Worm (Caenorhabditis elegans): ENCODE results near the gene irld-57.

Gene irld-57

DNA sequence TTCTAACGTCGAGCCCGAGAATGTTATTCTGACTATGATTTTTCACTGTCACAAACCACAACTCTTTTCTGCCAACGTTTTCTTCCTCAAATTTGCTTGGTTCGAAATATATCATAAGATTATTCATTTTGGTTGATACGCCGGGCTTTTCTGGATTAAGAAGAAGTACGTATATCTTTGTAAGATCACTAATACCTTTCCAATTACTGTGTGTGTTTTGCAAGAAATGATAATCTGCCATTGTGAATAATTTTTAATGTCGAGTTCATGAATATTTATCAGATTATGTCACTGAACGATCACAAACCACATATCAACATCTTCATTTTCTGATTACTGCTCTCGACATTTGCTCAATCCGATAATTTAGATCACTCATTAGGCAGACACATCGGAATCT lies 40.9 kb downstream of the irld-57 start, which contains the start of gene nhr-196:
TSS of gene nhr-196 (plus strand) at position 118 of the 400 bp plus-strand sequence.
- TF ChIP-seq jun-1 (tag; optimal IDR thresholded peaks at IDR 0.05) (no peak), ceh-28 (tag; optimal IDR thresholded peaks at IDR 0.05) (no peak), ZK546.5 (tag; optimal IDR thresholded peaks at IDR 0.05) (no peak), lsy-12 (tag; optimal IDR thresholded peaks at IDR 0.05) (no peak), nhr-77 (tag; optimal IDR thresholded peaks at IDR 0.05) (no peak), R02D3.7 (tag; optimal IDR thresholded peaks at IDR 0.05) (no peak), hmg-11 (tag; optimal IDR thresholded peaks at IDR 0.05) (no peak), nhr-76 (tag; optimal IDR thresholded peaks at IDR 0.05) (no peak), mml-1 (tag; optimal IDR thresholded peaks at IDR 0.05) (no peak)

DNA sequence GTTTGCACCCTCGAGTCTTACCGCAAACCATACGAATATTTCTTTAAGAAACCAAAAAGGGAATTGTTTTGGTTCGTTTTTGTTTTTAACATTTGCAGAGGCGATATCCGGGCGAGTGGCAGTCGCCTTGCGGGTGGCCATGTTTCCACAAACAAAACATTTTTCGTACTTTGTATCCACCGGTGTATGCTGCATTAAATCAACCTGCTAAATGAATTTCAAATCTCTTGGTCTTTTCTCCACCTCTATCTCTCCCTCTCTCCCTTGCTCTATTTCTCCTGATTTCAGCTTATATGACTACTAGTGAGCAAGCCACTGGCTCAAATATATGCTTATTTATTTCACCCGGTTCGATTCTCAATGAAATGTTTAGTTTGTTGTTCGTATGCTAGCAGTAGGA lies 49.3 kb downstream of the irld-57 start, which contains the start of gene nhr-52:
TSS of gene nhr-52 (plus strand) at position 301 of the 400 bp plus-strand sequence.
- TF ChIP-seq pha-4 (tag; optimal IDR thresholded peaks at IDR 0.05) = no peak
- no peak for TF ChIP-seq lin-39 (tag; optimal IDR thresholded peaks at IDR 0.05)
- TF ChIP-seq egl-27 (tag; optimal IDR thresholded peaks at IDR 0.05) = no peak
- no peak for TF ChIP-seq nfya-1 (tag; optimal IDR thresholded peaks at IDR 0.05; ENCODE audit: insufficient read depth)
- no peak for TF ChIP-seq hmg-11 (tag; optimal IDR thresholded peaks at IDR 0.05)
- no peak for TF ChIP-seq ceh-16 (tag; optimal IDR thresholded peaks at IDR 0.05)
- no peak for TF ChIP-seq nhr-77 (tag; optimal IDR thresholded peaks at IDR 0.05)
- no peak for TF ChIP-seq egl-5 (tag; optimal IDR thresholded peaks at IDR 0.05)
- no peak for TF ChIP-seq jun-1 (tag; optimal IDR thresholded peaks at IDR 0.05)
- no peak for TF ChIP-seq ZK546.5 (tag; optimal IDR thresholded peaks at IDR 0.05)
- no peak for TF ChIP-seq ztf-4 (tag; optimal IDR thresholded peaks at IDR 0.05)
- no peak for TF ChIP-seq sea-2 (GFP tag; optimal IDR thresholded peaks at IDR 0.05)

DNA sequence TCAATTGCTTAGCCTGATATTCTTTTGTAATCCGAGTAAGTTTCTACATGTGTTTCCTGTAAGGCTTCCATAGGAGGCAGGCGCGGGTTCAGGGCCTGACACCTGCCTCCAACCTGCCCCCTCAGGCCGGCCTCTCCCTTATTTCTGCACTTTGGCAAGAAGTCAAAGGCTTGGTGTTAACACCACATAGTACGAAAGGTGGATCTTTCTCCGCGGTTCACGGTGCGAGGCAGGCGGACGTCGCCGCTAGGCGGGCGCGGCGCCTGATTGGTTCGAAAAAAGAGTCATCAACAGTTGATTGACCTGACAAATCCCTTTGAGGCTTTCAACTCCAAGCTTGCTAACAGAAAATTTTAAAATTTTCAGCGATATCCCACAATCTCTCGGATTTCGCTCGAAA lies 51.6 kb downstream of the irld-57 start:
- no peak for TF ChIP-seq ceh-9 (tag; optimal IDR thresholded peaks at IDR 0.05)
- TF ChIP-seq nhr-28 (tag; optimal IDR thresholded peaks at IDR 0.05) = no peak
- no peak for TF ChIP-seq mml-1 (tag; optimal IDR thresholded peaks at IDR 0.05)
- no peak for TF ChIP-seq unc-39 (tag; optimal IDR thresholded peaks at IDR 0.05)
- no peak for TF ChIP-seq R02D3.7 (tag; optimal IDR thresholded peaks at IDR 0.05)
- no peak for TF ChIP-seq jun-1 (tag; optimal IDR thresholded peaks at IDR 0.05)
- TF ChIP-seq fkh-10 (GFP tag; optimal IDR thresholded peaks at IDR 0.05) = no peak
- TF ChIP-seq skn-1 (tag; optimal IDR thresholded peaks at IDR 0.05) = no peak
- no peak for TF ChIP-seq tbx-2 (tag; optimal IDR thresholded peaks at IDR 0.05)
- no peak for TF ChIP-seq pqm-1 (tag; optimal IDR thresholded peaks at IDR 0.05)
- TF ChIP-seq mdl-1 (tag; optimal IDR thresholded peaks at IDR 0.05) = no peak
- no peak for TF ChIP-seq elt-1 (tag; optimal IDR thresholded peaks at IDR 0.05)
